Fruit fly (Drosophila melanogaster): Measurements from ENCODE around the gene mtd.

DNA sequence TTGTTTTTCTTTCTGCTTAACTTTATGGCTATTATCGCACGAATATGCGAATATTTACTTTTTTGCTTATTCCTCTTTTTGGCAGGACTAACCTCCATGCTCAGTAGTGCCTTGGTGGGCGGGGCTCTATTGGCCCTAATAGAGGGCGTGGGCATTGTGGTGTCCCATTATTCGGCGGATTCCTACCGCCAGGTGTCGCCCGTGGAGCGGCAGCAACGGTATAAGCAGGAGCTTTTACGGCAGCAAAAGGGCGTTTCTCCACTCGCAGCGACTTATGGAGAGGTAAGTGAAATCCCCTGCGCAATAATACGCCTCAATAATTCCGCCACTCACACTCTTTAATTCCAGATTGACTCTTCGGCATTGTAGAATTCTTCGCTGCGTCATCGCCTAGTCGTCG lies 49.6 kb downstream of the mtd start:
- TF ChIP-seq insv (optimal IDR thresholded peaks at IDR 0.05) = no peak
- TF ChIP-seq psq (optimal IDR thresholded peaks at IDR 0.05) = no peak
- TF ChIP-seq ttk (optimal IDR thresholded peaks at IDR 0.05) = no peak

Measured in Kc167 (cell line).